Worm (Caenorhabditis elegans) whole organism, early embryonic: Measurements from ENCODE around the gene F55C9.11.

Experiments used
- B0310.2 ChIP-seq: sonication (generic microtip); optimal IDR thresholded peaks from 2 replicates; lab custom pipeline; 2016; ENCODE audit warnings: mild to moderate bottlenecking, missing genetic modification characterization, missing compliant biosample characterization
- F13C5.2 ChIP-seq: sonication (generic microtip); optimal IDR thresholded peaks from 2 replicates; lab custom pipeline; 2017; ENCODE audit warnings: mild to moderate bottlenecking, missing genetic modification characterization, inconsistent platforms, missing compliant biosample characterization
- aly-1 ChIP-seq: sonication (generic microtip); optimal IDR thresholded peaks from 2 replicates; lab custom pipeline; 2016; ENCODE audit warnings: missing genetic modification characterization, missing compliant biosample characterization
- ama-1 ChIP-seq: fragments of 150-350 bp; optimal IDR thresholded peaks from 2 replicates; lab custom pipeline; 2014
- ceh-13 ChIP-seq: fragments of 200-800 bp; sonication (Bioruptor generic); optimal IDR thresholded peaks from 2 replicates; lab custom pipeline; 2018; ENCODE audit warnings: mild to moderate bottlenecking, missing genetic modification characterization, missing compliant biosample characterization
- ceh-36 ChIP-seq: sonication (generic microtip); optimal IDR thresholded peaks from 2 replicates; lab custom pipeline; 2016; ENCODE audit warnings: missing genetic modification characterization, inconsistent platforms, missing compliant biosample characterization
- ets-7 ChIP-seq: sonication (generic microtip); optimal IDR thresholded peaks from 2 replicates; lab custom pipeline; 2016; ENCODE audit warnings: missing genotype, missing genetic modification characterization, missing compliant biosample characterization
- flt-1 ChIP-seq: fragments of 200-800 bp; sonication (Bioruptor generic); IDR thresholded peaks from 2 replicates; pipeline ENCODE4 v1.3.6; 2022; ENCODE audit warnings: missing genetic modification characterization, missing compliant biosample characterization
- hnd-1 ChIP-seq: sonication (generic microtip); optimal IDR thresholded peaks from 2 replicates; lab custom pipeline; 2016; ENCODE audit warnings: missing genetic modification characterization, missing compliant biosample characterization
- pes-1 ChIP-seq: fragments of 200-800 bp; sonication (Bioruptor generic); IDR thresholded peaks from 2 replicates; pipeline ENCODE4 v1.3.6; 2022; ENCODE audit warnings: missing genetic modification reagents, missing genetic modification characterization, missing compliant biosample characterization
- scrt-1 ChIP-seq: fragments of 200-800 bp; sonication (Bioruptor generic); IDR thresholded peaks from 2 replicates; pipeline ENCODE4 v1.3.6; 2022; ENCODE audit warnings: missing genetic modification characterization, missing compliant biosample characterization
- sea-1 ChIP-seq: fragments of 200-800 bp; sonication (Bioruptor generic); conservative IDR thresholded peaks from 2 replicates; pipeline ENCODE4 v1.3.6; 2022; ENCODE audit warnings: missing genetic modification characterization, missing compliant biosample characterization
- tra-4 ChIP-seq: sonication (generic microtip); optimal IDR thresholded peaks from 2 replicates; lab custom pipeline; 2017; ENCODE audit warnings: missing genetic modification characterization, missing compliant biosample characterization

DNA sequence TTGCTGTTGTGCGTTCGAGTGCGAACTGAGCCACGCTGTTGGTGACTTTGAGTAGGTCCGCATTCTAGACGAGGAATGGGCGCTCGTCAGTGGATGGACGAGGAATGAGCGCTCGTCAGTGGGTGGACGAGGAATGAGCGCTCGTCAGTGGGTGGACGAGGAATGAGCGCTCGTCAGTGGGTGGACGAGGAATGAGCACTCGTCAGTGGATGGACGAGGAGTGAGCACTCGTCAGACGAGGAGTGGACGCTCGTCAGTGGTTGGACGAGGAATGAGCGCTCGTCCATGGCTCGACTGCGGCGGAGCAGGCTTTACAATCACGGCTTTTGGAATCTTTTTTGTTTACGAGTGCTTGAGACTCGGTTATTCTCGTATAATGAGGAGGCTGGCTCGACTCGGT is 31.0 kb downstream of the F55C9.11 start:
- TF ChIP-seq pes-1 (GFP tag; lab: Robert Waterston, UW) = no peak
- no peak for TF ChIP-seq scrt-1 (GFP tag; lab: Robert Waterston, UW)
- TF ChIP-seq aly-1 (tag; lab: Kevin White, UChicago) = no peak
- TF ChIP-seq hnd-1 (tag; lab: Kevin White, UChicago) = no peak
- no peak for TF ChIP-seq F13C5.2 (tag; lab: Kevin White, UChicago)
- TF ChIP-seq ets-7 (tag; lab: Kevin White, UChicago) = no peak
- TF ChIP-seq ama-1 (lab: Kevin White, UChicago) = no peak
- no peak for TF ChIP-seq sea-1 (GFP tag; lab: Robert Waterston, UW)
- TF ChIP-seq flt-1 (GFP tag; lab: Robert Waterston, UW) = no peak
- no peak for TF ChIP-seq ceh-36 (tag; lab: Kevin White, UChicago)
- no peak for TF ChIP-seq ceh-13
- TF ChIP-seq tra-4 (tag; lab: Kevin White, UChicago) = no peak
- TF ChIP-seq B0310.2 = no peak
